Worm (Caenorhabditis elegans) whole organism, L3 larva: ENCODE results near the gene Y48A6B.14.

Experiments
- R02D3.7 ChIP-seq: fragments of 150-350 bp; optimal IDR thresholded peaks from 2 replicates; lab custom pipeline; 2014; ENCODE audit warnings: missing biosample characterization, missing genetic modification characterization
- ZK546.5 ChIP-seq: sonication (generic microtip); optimal IDR thresholded peaks from 2 replicates; lab custom pipeline; 2017; ENCODE audit warnings: missing biosample characterization, missing genetic modification characterization
- aly-2 ChIP-seq: fragments of 150-350 bp; optimal IDR thresholded peaks from 2 replicates; lab custom pipeline; 2014; ENCODE audit warnings: missing biosample characterization, missing genetic modification characterization
- ama-1 ChIP-seq: fragments of 150-350 bp; optimal IDR thresholded peaks from 2 replicates; lab custom pipeline; 2018
- ceh-16 ChIP-seq: sonication (generic microtip); optimal IDR thresholded peaks from 2 replicates; lab custom pipeline; 2017; ENCODE audit warnings: missing biosample characterization, missing genetic modification characterization
- ceh-82 ChIP-seq: fragments of 150-350 bp; optimal IDR thresholded peaks from 2 replicates; lab custom pipeline; 2014; ENCODE audit warnings: missing biosample characterization, missing genetic modification characterization
- daf-12 ChIP-seq: fragments of 150-350 bp; optimal IDR thresholded peaks from 2 replicates; lab custom pipeline; 2014; ENCODE audit warnings: missing biosample characterization, missing genetic modification reagents, missing genetic modification characterization
- egl-27 ChIP-seq: sonication (generic microtip); optimal IDR thresholded peaks from 4 replicates; lab custom pipeline; 2017; ENCODE audit warnings: missing biosample characterization, missing genetic modification reagents, missing genetic modification characterization
- elt-2 ChIP-seq: sonication (generic microtip); optimal IDR thresholded peaks from 2 replicates; lab custom pipeline; 2016; ENCODE audit warnings: missing genetic modification reagents, mild to moderate bottlenecking, missing genetic modification characterization, missing compliant biosample characterization
- elt-3 ChIP-seq, 3 experiments: fragments of 150-350 bp in 1 of 3; sonication (generic microtip) in 2 of 3; optimal IDR thresholded peaks; 2 replicates in 2 of 3; 4 replicates in 1 of 3; lab custom pipeline; 2014 to 2017; ENCODE audit warnings: missing biosample characterization in 3 of 3, missing genetic modification characterization in 3 of 3
- eor-1 ChIP-seq, 2 experiments: fragments of 150-350 bp; optimal IDR thresholded peaks; 2 replicates each; lab custom pipeline; 2014 to 2018; ENCODE audit warnings: missing biosample characterization in 2 of 2, missing genetic modification characterization in 2 of 2
- fkh-10 ChIP-seq: sonication (generic microtip); optimal IDR thresholded peaks from 2 replicates; lab custom pipeline; 2017; ENCODE audit warnings: missing biosample characterization, missing genetic modification reagents, missing genetic modification characterization
- fos-1 ChIP-seq: fragments of 150-350 bp; optimal IDR thresholded peaks from 2 replicates; lab custom pipeline; 2014; ENCODE audit warnings: missing biosample characterization, missing genetic modification characterization
- lin-15B ChIP-seq: fragments of 150-350 bp; optimal IDR thresholded peaks from 2 replicates; lab custom pipeline; 2014; ENCODE audit warnings: missing biosample characterization, missing genetic modification characterization
- lin-39 ChIP-seq: fragments of 150-350 bp; optimal IDR thresholded peaks from 2 replicates; lab custom pipeline; 2018; ENCODE audit warnings: missing biosample characterization, missing genetic modification reagents, missing genetic modification characterization
- lsy-12 ChIP-seq: sonication (generic microtip); optimal IDR thresholded peaks from 2 replicates; lab custom pipeline; 2016; ENCODE audit warnings: mild to moderate bottlenecking, missing genetic modification characterization, missing compliant biosample characterization
- mdl-1 ChIP-seq: fragments of 150-350 bp; optimal IDR thresholded peaks from 2 replicates; lab custom pipeline; 2014; ENCODE audit warnings: missing biosample characterization, missing genetic modification characterization
- mml-1 ChIP-seq: fragments of 150-350 bp; sonication (generic microtip); optimal IDR thresholded peaks from 3 replicates; lab custom pipeline; 2014; ENCODE audit warnings: missing biosample characterization, missing genetic modification characterization
- nhr-11 ChIP-seq: fragments of 150-350 bp; optimal IDR thresholded peaks from 2 replicates; lab custom pipeline; 2014; ENCODE audit warnings: missing biosample characterization, missing genetic modification characterization
- nhr-12 ChIP-seq: fragments of 150-350 bp; optimal IDR thresholded peaks from 2 replicates; lab custom pipeline; 2014; ENCODE audit warnings: missing biosample characterization, missing genetic modification characterization
- nhr-23 ChIP-seq: fragments of 150-350 bp; optimal IDR thresholded peaks from 2 replicates; lab custom pipeline; 2014; ENCODE audit warnings: missing biosample characterization, missing genetic modification reagents, missing genetic modification characterization
- nhr-237 ChIP-seq: fragments of 150-350 bp; optimal IDR thresholded peaks from 2 replicates; lab custom pipeline; 2014; ENCODE audit warnings: missing biosample characterization, missing genetic modification characterization
- nhr-25 ChIP-seq: sonication (generic microtip); optimal IDR thresholded peaks from 2 replicates; lab custom pipeline; 2017; ENCODE audit warnings: missing biosample characterization, missing genetic modification characterization
- nhr-28 ChIP-seq: fragments of 150-350 bp; optimal IDR thresholded peaks from 2 replicates; lab custom pipeline; 2014; ENCODE audit warnings: missing biosample characterization, missing genetic modification characterization
- nhr-43 ChIP-seq: sonication (generic microtip); optimal IDR thresholded peaks from 2 replicates; lab custom pipeline; 2016; ENCODE audit warnings: mild to moderate bottlenecking, missing genetic modification characterization, missing compliant biosample characterization; ENCODE audit not compliant: poor library complexity, severe bottlenecking
- nhr-67 ChIP-seq: fragments of 150-350 bp; optimal IDR thresholded peaks from 2 replicates; lab custom pipeline; 2014; ENCODE audit warnings: missing biosample characterization, missing genetic modification characterization
- nhr-77 ChIP-seq: fragments of 150-350 bp; optimal IDR thresholded peaks from 2 replicates; lab custom pipeline; 2014; ENCODE audit warnings: missing biosample characterization, missing genetic modification characterization
- pha-4 ChIP-seq: fragments of 150-350 bp; optimal IDR thresholded peaks from 2 replicates; lab custom pipeline; 2014; ENCODE audit warnings: missing biosample characterization, missing genetic modification reagents, missing genetic modification characterization
- pqm-1 ChIP-seq: fragments of 150-350 bp; optimal IDR thresholded peaks from 2 replicates; lab custom pipeline; 2017; ENCODE audit warnings: missing biosample characterization, missing genetic modification characterization, inconsistent platforms
- sea-2 ChIP-seq: fragments of 150-350 bp; sonication (generic microtip); optimal IDR thresholded peaks from 4 replicates; lab custom pipeline; 2014; ENCODE audit warnings: missing biosample characterization, missing genetic modification reagents, missing genetic modification characterization
- skn-1 ChIP-seq: fragments of 150-350 bp; optimal IDR thresholded peaks from 2 replicates; lab custom pipeline; 2014; ENCODE audit warnings: missing biosample characterization, missing genetic modification characterization
- snpc-4 ChIP-seq: fragments of 150-350 bp; optimal IDR thresholded peaks from 2 replicates; lab custom pipeline; 2014; ENCODE audit warnings: missing biosample characterization, missing genetic modification characterization
- tbx-2 ChIP-seq: sonication (generic microtip); optimal IDR thresholded peaks from 2 replicates; lab custom pipeline; 2016; ENCODE audit warnings: mild to moderate bottlenecking, missing genetic modification characterization, missing compliant biosample characterization
- unc-39 ChIP-seq: sonication (generic microtip); optimal IDR thresholded peaks from 4 replicates; lab custom pipeline; 2017; ENCODE audit warnings: missing biosample characterization, missing genetic modification characterization
- unc-62 ChIP-seq: fragments of 150-350 bp; sonication (generic microtip); optimal IDR thresholded peaks from 4 replicates; lab custom pipeline; 2014; ENCODE audit warnings: missing biosample characterization, missing genetic modification reagents, missing genetic modification characterization
- zag-1 ChIP-seq: fragments of 150-350 bp; optimal IDR thresholded peaks from 2 replicates; lab custom pipeline; 2014; ENCODE audit warnings: missing biosample characterization, missing genetic modification characterization
- ztf-11 ChIP-seq: fragments of 150-350 bp; optimal IDR thresholded peaks from 2 replicates; lab custom pipeline; 2014; ENCODE audit warnings: missing biosample characterization, missing genetic modification characterization
- ztf-4 ChIP-seq: fragments of 150-350 bp; optimal IDR thresholded peaks from 2 replicates; lab custom pipeline; 2014; ENCODE audit warnings: missing biosample characterization, missing genetic modification characterization

Gene Y48A6B.14

ce11 chrIII:11031309-11031708, at the start of gene Y48A6B.14:
Gene Y48A6B.14 (plus strand): TSS chrIII:11031609.
- no peak for TF ChIP-seq unc-62 (GFP tag; lab: Kevin White, UChicago)
- no peak for TF ChIP-seq unc-39 (tag; lab: Kevin White, UChicago)
- no peak for TF ChIP-seq elt-2 (tag; lab: Kevin White, UChicago)
- no peak for TF ChIP-seq ama-1 (lab: Kevin White, UChicago)
- TF ChIP-seq tbx-2: no peak
- no peak for TF ChIP-seq eor-1 (tag; optimal IDR thresholded peaks at IDR 0.05; lab: Kevin White, UChicago)
- TF ChIP-seq pha-4: no peak
- no peak for TF ChIP-seq ztf-4 (tag; lab: Kevin White, UChicago)
- no peak for TF ChIP-seq nhr-12 (tag; lab: Kevin White, UChicago)
- no peak for TF ChIP-seq sea-2 (GFP tag; lab: Kevin White, UChicago)
- no peak for TF ChIP-seq elt-3 (tag; optimal IDR thresholded peaks at IDR 0.05; lab: Kevin White, UChicago)
- TF ChIP-seq zag-1: no peak
- TF ChIP-seq skn-1 (tag; lab: Kevin White, UChicago): no peak
- no peak for TF ChIP-seq lsy-12

ce11 chrIII:10983153-10983552, 48.3 kb upstream of the Y48A6B.14 start, which contains the start of gene col-92:
Gene col-92 (minus strand): TSS chrIII:10983253.
- TF ChIP-seq nhr-25 (peak; percentile 4), daf-12 (tag; lab: Kevin White, UChicago) (no peak)
- TF ChIP-seq, all 47 proteins: peak for 1

ce11 chrIII:10985559-10986036, 45.8 kb upstream of the Y48A6B.14 start, which contains the start of gene col-93:
Gene col-93 (minus strand): TSS chrIII:10985609.
- peak; percentile 14 for TF ChIP-seq unc-62 (GFP tag; lab: Kevin White, UChicago)
- no peak for TF ChIP-seq ceh-82
- TF ChIP-seq fkh-10: no peak
- no peak for TF ChIP-seq lsy-12
- TF ChIP-seq elt-3 (tag; optimal IDR thresholded peaks at IDR 0.05; lab: Kevin White, UChicago): peak in 1 of 3 experiments; percentile 49
- TF ChIP-seq nhr-28: no peak
- peak; percentile 86 for TF ChIP-seq nhr-25
- TF ChIP-seq ztf-11: no peak
- no peak for TF ChIP-seq nhr-67 (tag; lab: Kevin White, UChicago)

- peak; percentile 25 for TF ChIP-seq nhr-25
- TF ChIP-seq nhr-43 (tag; lab: Kevin White, UChicago): peak; percentile 48
Observed at ce11 chrIII:10986438-10986837, 45.0 kb upstream of the Y48A6B.14 start.

DNA sequence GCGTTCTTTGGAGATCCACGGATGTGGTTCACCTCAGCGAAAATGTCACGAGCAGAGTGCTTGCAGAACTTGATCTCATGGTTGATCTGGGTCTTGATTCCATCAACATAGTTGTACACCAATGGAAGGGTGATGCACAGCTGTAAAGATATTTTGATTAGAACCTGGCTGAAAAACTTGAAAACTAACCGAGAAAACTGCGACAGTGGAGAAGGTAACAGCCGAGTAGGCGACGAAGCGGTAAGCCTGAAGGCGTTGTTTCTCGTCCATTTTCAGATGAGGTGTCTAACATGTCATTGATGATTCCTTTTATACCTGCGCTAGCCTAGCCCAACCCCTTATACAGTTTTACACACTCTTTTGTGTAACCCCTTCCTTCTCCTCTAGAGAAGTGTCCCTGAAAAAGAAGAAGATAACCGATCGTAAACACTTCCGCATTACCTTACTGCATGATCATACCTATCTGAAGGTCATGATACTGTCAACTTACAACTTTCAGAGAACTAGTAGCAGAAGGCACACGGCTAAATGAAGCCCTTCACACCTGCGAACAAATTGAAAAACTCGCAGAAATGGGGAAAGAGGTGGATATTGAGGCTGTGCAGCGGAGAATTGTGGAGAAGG, 43.7 kb upstream of the Y48A6B.14 start, which contains the start of gene col-94:
Gene col-94 (minus strand): TSS at position 313 of the 624 bp plus-strand sequence.
- TF ChIP-seq ceh-82 (no peak), unc-62 (GFP tag; lab: Kevin White, UChicago) (no peak), tbx-2 (no peak), pqm-1 (tag; lab: Kevin White, UChicago) (no peak), skn-1 (tag; lab: Kevin White, UChicago) (no peak), snpc-4 (no peak), nhr-25 (peak; percentile 91), ama-1 (lab: Kevin White, UChicago) (peak; percentile 3)

DNA sequence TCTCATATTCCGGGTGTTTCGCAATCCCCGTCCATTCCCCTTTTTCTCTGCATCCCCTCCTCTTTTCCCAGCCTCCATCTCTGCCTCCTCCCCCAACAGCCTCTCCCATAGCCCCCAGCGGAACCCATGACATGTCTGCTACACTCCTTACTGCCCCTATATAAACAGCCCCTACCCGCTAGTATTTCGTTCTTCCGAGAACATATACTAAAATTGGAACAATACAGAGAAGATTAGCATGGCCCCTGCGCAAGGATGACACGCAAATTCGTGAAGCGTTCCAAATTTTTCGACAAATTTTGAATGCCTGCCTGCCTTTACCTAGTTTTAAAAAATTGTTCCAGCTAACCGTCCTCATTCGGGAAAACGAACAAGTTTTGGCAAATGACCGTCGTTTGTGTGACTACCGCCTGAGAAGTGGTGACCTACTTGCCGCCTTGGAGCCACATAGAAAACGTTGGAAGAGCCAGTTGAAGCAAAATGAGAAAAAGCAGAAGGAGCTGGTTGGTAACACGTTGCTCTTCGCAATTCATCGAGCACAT, 41.8 kb upstream of the Y48A6B.14 start:
- peak; percentile 76 for TF ChIP-seq unc-62 (GFP tag; lab: Kevin White, UChicago)
- TF ChIP-seq sea-2 (GFP tag; lab: Kevin White, UChicago): peak; percentile 92
- TF ChIP-seq nhr-23 (tag; lab: Kevin White, UChicago): peak; percentile 95
- TF ChIP-seq fkh-10: peak; percentile 50
- peak; percentile 69 for TF ChIP-seq lin-15B (tag; lab: Kevin White, UChicago)
- no peak for TF ChIP-seq nhr-28
- TF ChIP-seq egl-27: peak; percentile 77
- peak; percentile 52 for TF ChIP-seq mdl-1
- TF ChIP-seq elt-3 (tag; optimal IDR thresholded peaks at IDR 0.05; lab: Kevin White, UChicago): peak in 1 of 3 experiments; percentile 88
- TF ChIP-seq nhr-25: peak; percentile 95
- TF ChIP-seq lin-39 (tag; lab: Kevin White, UChicago): peak; percentile 92
- TF ChIP-seq pha-4: peak; percentile 94
- no peak for TF ChIP-seq eor-1 (tag; optimal IDR thresholded peaks at IDR 0.05; lab: Kevin White, UChicago)
- peak; percentile 68 for TF ChIP-seq elt-2 (tag; lab: Kevin White, UChicago)
- peak; percentile 37 for TF ChIP-seq pqm-1 (tag; lab: Kevin White, UChicago)
- no peak for TF ChIP-seq nhr-12 (tag; lab: Kevin White, UChicago)
- peak; percentile 96 for TF ChIP-seq nhr-43 (tag; lab: Kevin White, UChicago)
- peak; percentile 86 for TF ChIP-seq R02D3.7 (tag; lab: Kevin White, UChicago)
- TF ChIP-seq tbx-2: peak; percentile 95
- TF ChIP-seq ceh-16 (tag; lab: Kevin White, UChicago): peak; percentile 57
- peak; percentile 26 for TF ChIP-seq nhr-11 (tag; lab: Kevin White, UChicago)
- no peak for TF ChIP-seq daf-12 (tag; lab: Kevin White, UChicago)
- peak; percentile 26 for TF ChIP-seq ama-1 (lab: Kevin White, UChicago)
- peak; percentile 33 for TF ChIP-seq mml-1 (tag; lab: Kevin White, UChicago)
- TF ChIP-seq unc-39 (tag; lab: Kevin White, UChicago): peak; percentile 67
- TF ChIP-seq skn-1 (tag; lab: Kevin White, UChicago): peak; percentile 58
- TF ChIP-seq nhr-237 (tag; lab: Kevin White, UChicago): peak; percentile 37
- peak; percentile 80 for TF ChIP-seq fos-1 (tag; lab: Kevin White, UChicago)
- peak; percentile 88 for TF ChIP-seq aly-2 (tag; lab: Kevin White, UChicago)
- TF ChIP-seq ZK546.5 (tag; lab: Kevin White, UChicago): no peak
- peak; percentile 87 for TF ChIP-seq nhr-77
- peak; percentile 96 for TF ChIP-seq ceh-82
